Worm (Caenorhabditis elegans): ENCODE measurements around the gene acdh-2.

DNA sequence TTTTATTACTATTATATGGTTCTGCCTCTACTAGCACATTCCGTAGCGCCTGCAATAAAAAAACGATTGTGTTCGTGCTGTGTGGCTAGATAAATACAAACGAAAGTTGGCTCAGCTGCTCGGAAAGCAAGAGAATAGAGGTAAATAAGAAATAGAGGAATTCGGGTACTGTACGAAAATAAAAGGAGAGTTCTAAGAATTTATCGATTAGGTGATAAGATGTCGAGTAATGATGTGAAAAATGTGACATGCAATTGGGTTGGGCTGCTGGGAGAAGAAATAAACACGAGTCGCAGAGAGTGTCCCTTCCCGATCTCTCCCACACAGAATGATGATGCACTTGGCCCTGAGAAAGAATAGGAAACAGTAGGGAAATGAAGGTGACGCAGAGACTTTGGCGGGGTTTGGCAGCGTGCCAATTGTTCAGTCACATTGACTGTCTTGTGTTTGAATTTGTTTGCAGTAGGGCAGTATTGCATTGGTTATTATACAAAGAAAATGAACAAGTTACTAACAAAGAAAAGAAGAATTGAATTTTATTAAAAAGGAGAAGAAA is 46.2 kb upstream of the acdh-2 start, which contains the start of gene cdc-14:
- TF ChIP-seq mep-1 (tag; optimal IDR thresholded peaks at IDR 0.05) (peak; percentile 87), sem-2 (GFP tag; optimal IDR thresholded peaks at IDR 0.05) (no peak), sptf-1 (tag; optimal IDR thresholded peaks at IDR 0.05) (no peak), unc-62 (GFP tag; optimal IDR thresholded peaks at IDR 0.05) (peak; percentile 80), nhr-237 (tag; optimal IDR thresholded peaks at IDR 0.05) (peak; percentile 39), tbx-8 (GFP tag; optimal IDR thresholded peaks at IDR 0.05) (no peak), lin-13 (tag; optimal IDR thresholded peaks at IDR 0.05) (peak; percentile 81), nhr-12 (tag; optimal IDR thresholded peaks at IDR 0.05) (no peak), nhr-28 (tag; optimal IDR thresholded peaks at IDR 0.05) (no peak), snpc-4 (tag; optimal IDR thresholded peaks at IDR 0.05) (no peak)
